Worm (Caenorhabditis elegans): ENCODE measurements around the gene F10E9.5.
A peak's percentile ranks its signal among the peaks of the same experiment; 100 is the strongest.

Gene F10E9.5

ce11 chrIII:8289181-8289580 is 18.2 kb upstream of the F10E9.5 start:
- TF ChIP-seq dve-1 (tag; optimal IDR thresholded peaks at IDR 0.05; ENCODE audit: insufficient read depth) (no peak), mxl-3 (GFP tag; optimal IDR thresholded peaks at IDR 0.05) (no peak), mxl-2 (GFP tag; conservative IDR thresholded peaks at IDR 0.05) (no peak), hlh-11 (tag; optimal IDR thresholded peaks at IDR 0.05) (no peak), mep-1 (tag; optimal IDR thresholded peaks at IDR 0.05) (no peak), cey-2 (tag; optimal IDR thresholded peaks at IDR 0.05; ENCODE audit: borderline replicate concordance, insufficient read depth) (no peak), mes-2 (tag; optimal IDR thresholded peaks at IDR 0.05; ENCODE audit: poor library complexity, severe bottlenecking) (no peak), hif-1 (tag; optimal IDR thresholded peaks at IDR 0.05) (no peak), ceh-62 (tag; optimal IDR thresholded peaks at IDR 0.05) (no peak), ces-1 (GFP tag; optimal IDR thresholded peaks at IDR 0.05) (no peak), nhr-102 (tag; optimal IDR thresholded peaks at IDR 0.05) (no peak), egl-43 (GFP tag; IDR thresholded peaks at IDR 0.05) (no peak), nhr-6 (tag; optimal IDR thresholded peaks at IDR 0.05) (no peak), dmd-8 (GFP tag; IDR thresholded peaks at IDR 0.05) (no peak), Y48G9A.11 (GFP tag; IDR thresholded peaks at IDR 0.05) (no peak), spr-3 (GFP tag; optimal IDR thresholded peaks at IDR 0.05) (no peak), dmd-6 (GFP tag; IDR thresholded peaks at IDR 0.05) (no peak), lin-13 (GFP tag; optimal IDR thresholded peaks at IDR 0.05) (no peak), saeg-2 (GFP tag; IDR thresholded peaks at IDR 0.05) (no peak), set-16 (GFP tag; IDR thresholded peaks at IDR 0.05) (no peak)

ce11 chrIII:8291268-8292032 is 15.9 kb upstream of the F10E9.5 start:
- TF ChIP-seq dmd-6 (GFP tag; IDR thresholded peaks at IDR 0.05) (peak; percentile 78), egl-27 (tag; optimal IDR thresholded peaks at IDR 0.05) (no peak), hif-1 (tag; optimal IDR thresholded peaks at IDR 0.05) (no peak), zfp-2 (tag; optimal IDR thresholded peaks at IDR 0.05) (no peak), set-16 (GFP tag; IDR thresholded peaks at IDR 0.05) (no peak), pqm-1 (tag; optimal IDR thresholded peaks at IDR 0.05) (peak; percentile 99), nhr-41 (GFP tag; IDR thresholded peaks at IDR 0.05) (no peak), dmd-9 (GFP tag; IDR thresholded peaks at IDR 0.05) (no peak), duxl-1 (tag; optimal IDR thresholded peaks at IDR 0.05; ENCODE audit: poor library complexity) (no peak), hlh-30 (tag; optimal IDR thresholded peaks at IDR 0.05; ENCODE audit: insufficient read depth) (peak; percentile 2), ces-1 (GFP tag; optimal IDR thresholded peaks at IDR 0.05) (no peak), dve-1 (tag; optimal IDR thresholded peaks at IDR 0.05; ENCODE audit: insufficient read depth) (peak; percentile 74), T20F7.1 (GFP tag; optimal IDR thresholded peaks at IDR 0.05) (peak; percentile 41), dpl-1 (GFP tag; optimal IDR thresholded peaks at IDR 0.05) (no peak), hlh-11 (tag; optimal IDR thresholded peaks at IDR 0.05) (peak; percentile 66), daf-16 (GFP tag; optimal IDR thresholded peaks at IDR 0.05) (no peak), daf-16 (tag; optimal IDR thresholded peaks at IDR 0.05) (peak; percentile 55), fos-1 (tag; optimal IDR thresholded peaks at IDR 0.05) (no peak), ceh-44 (GFP tag; IDR thresholded peaks at IDR 0.05) (no peak), F26F4.8 (GFP tag; conservative IDR thresholded peaks at IDR 0.05) (no peak), nhr-28 (tag; optimal IDR thresholded peaks at IDR 0.05) (peak; percentile 74)

ce11 chrIII:8293260-8293659 is 14.1 kb upstream of the F10E9.5 start:
- TF ChIP-seq dve-1 (tag; optimal IDR thresholded peaks at IDR 0.05; ENCODE audit: insufficient read depth) = peak; percentile 7
- TF ChIP-seq dmd-6 (GFP tag; IDR thresholded peaks at IDR 0.05) = peak; percentile 93
- peak; percentile 31 for TF ChIP-seq mxl-3 (GFP tag; optimal IDR thresholded peaks at IDR 0.05)
- TF ChIP-seq mes-2 (tag; optimal IDR thresholded peaks at IDR 0.05; ENCODE audit: poor library complexity, severe bottlenecking) = peak; percentile 1
- no peak for TF ChIP-seq F37D6.2 (tag; optimal IDR thresholded peaks at IDR 0.05)
- no peak for TF ChIP-seq spr-3 (GFP tag; optimal IDR thresholded peaks at IDR 0.05)
- TF ChIP-seq hlh-11 (tag; optimal IDR thresholded peaks at IDR 0.05) = peak; percentile 32
- TF ChIP-seq duxl-1 (tag; optimal IDR thresholded peaks at IDR 0.05; ENCODE audit: poor library complexity) = no peak
- peak; percentile 3 for TF ChIP-seq nhr-28 (tag; optimal IDR thresholded peaks at IDR 0.05)
- TF ChIP-seq aha-1 (tag) = peak; percentile 30
